Worm (Caenorhabditis elegans) whole organism, dauer: ENCODE data around the gene E02H4.7.

Experiments used
- unc-62 ChIP-seq: sonication (generic microtip); optimal IDR thresholded peaks from 2 replicates; lab custom pipeline; 2017; ENCODE audit warnings: missing biosample characterization, missing genetic modification reagents, missing genetic modification characterization

The E02H4.7 gene

ce11 chrX:14255973-14256372 lies at the start of gene E02H4.7:
Gene E02H4.7 (plus strand): TSS chrX:14256273.
- TF ChIP-seq unc-62 (GFP tag; lab: Kevin White, UChicago), result no peak

DNA sequence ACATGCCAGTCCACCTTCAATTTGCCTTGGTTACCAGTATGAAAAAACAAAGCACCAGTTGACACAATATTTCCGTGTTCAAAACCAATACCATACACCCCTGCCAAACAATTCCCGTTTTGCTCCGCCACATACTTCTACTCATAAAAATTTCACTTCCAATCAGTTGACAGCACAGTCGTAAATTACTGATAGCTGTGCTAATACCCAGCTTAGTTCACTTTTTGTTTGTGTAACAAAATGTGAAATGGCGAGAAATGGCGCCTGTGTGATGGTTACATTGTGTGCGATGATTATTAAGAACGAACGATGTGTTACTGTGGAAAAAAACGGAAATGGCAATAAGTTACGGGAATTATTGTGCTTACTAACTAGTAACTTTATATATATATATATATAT lies 49.8 kb upstream of the E02H4.7 start:
- TF ChIP-seq unc-62 (GFP tag; lab: Kevin White, UChicago), result no peak

DNA sequence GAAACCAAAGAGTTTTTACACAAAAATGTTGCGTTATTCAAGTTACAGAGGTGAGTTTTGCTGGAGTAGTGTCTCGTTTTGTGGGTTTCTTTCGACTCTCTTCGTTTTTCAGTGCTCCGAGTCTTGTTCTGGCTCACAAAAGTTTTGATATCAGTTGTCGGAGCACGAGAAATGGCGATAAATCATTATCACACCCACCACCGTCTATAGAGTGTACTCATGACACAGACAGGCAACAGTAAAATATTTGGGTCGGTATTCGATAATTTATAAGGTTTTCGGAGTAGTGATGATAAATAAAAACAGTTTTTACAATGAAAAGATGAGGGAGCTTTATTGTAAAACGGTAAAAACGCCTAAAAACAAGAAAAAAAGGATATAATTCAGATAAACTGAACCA lies 48.1 kb upstream of the E02H4.7 start, which contains the start of gene ceh-37:
Gene ceh-37 (minus strand): TSS at position 59 of the 400 bp plus-strand sequence.
- TF ChIP-seq unc-62 (GFP tag; lab: Kevin White, UChicago), result no peak

ce11 chrX:14213314-14213713 lies 42.8 kb upstream of the E02H4.7 start:
- TF ChIP-seq unc-62 (GFP tag; lab: Kevin White, UChicago), result no peak

DNA sequence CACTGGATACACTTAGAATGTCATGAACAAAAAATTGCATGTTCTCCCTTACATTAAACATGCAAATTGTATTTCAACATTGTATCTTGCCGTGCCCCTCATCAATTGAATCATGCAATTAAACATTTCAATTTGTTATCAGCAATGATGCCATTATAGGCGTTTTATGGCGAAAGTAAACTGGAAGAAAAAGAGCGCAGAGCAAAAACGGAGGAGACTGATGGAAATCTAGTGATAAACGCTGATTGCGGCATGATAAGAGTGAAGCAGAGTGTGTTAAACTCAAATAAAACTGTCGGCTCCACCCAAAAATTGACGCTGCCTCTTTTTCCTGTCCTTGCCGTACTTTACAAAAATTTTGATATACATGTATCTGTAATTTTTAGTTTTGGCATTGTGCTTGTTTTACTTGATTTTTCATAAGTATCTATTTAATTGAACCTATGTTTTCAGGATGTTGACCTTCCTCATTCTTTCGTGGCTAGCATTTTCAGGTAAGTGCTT lies 41.5 kb upstream of the E02H4.7 start, which contains the start of gene K06G5.1:
Gene K06G5.1 (plus strand): TSS at position 454 of the 504 bp plus-strand sequence.
- TF ChIP-seq unc-62 (GFP tag; lab: Kevin White, UChicago), result no peak

ce11 chrX:14223156-14223555 lies 32.9 kb upstream of the E02H4.7 start, which contains the start of gene K06G5.3:
Gene K06G5.3 (minus strand): TSS chrX:14223256.
- TF ChIP-seq unc-62 (GFP tag; lab: Kevin White, UChicago), result no peak

- no peak for TF ChIP-seq unc-62 (GFP tag; lab: Kevin White, UChicago)
These were observed 30.8 kb upstream of the E02H4.7 start, which contains the start of gene cyp-13B2 for ce11 chrX:14225273-14225672. Gene cyp-13B2 (plus strand): TSS chrX:14225573.

ce11 chrX:14228764-14229163 lies 27.3 kb upstream of the E02H4.7 start:
- no peak for TF ChIP-seq unc-62 (GFP tag; lab: Kevin White, UChicago)

ce11 chrX:14231987-14232386 lies 24.1 kb upstream of the E02H4.7 start:
- TF ChIP-seq unc-62 (GFP tag; lab: Kevin White, UChicago), result no peak

DNA sequence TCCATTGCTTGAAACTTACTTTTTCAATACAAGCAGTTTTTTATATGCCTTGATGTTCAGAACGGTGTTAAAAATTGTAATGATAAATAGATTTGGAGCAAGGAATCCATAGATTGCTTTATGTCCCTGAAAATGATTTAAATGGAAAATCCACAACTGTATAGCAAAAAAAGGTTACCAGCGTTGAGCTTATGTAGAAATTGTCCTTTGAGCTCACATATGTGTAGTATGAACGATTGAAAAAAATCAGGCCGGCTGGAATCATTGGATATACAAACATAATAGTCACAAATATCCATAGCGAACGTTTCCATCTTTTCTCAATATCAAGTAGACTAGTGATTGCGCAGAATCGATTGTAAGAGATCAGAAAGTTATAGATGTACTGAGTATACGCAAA lies 21.7 kb upstream of the E02H4.7 start, which contains the start of gene srg-36:
Gene srg-36 (minus strand): TSS at position 101 of the 400 bp plus-strand sequence.
- no peak for TF ChIP-seq unc-62 (GFP tag; lab: Kevin White, UChicago)

- no peak for TF ChIP-seq unc-62 (GFP tag; lab: Kevin White, UChicago)
These were observed 21.1 kb upstream of the E02H4.7 start, which contains the start of gene srg-37 for ce11 chrX:14234932-14235331. Gene srg-37 (minus strand): TSS chrX:14235032.

- TF ChIP-seq unc-62 (GFP tag; lab: Kevin White, UChicago), result no peak
These were observed 19.8 kb upstream of the E02H4.7 start for ce11 chrX:14236121-14236824.

- TF ChIP-seq unc-62 (GFP tag; lab: Kevin White, UChicago), result no peak
These were observed 17.7 kb upstream of the E02H4.7 start, which contains the start of gene K04C1.2 for ce11 chrX:14238291-14238758. Gene K04C1.2 (plus strand): TSS chrX:14238708.

ce11 chrX:14240205-14240604 lies 15.9 kb upstream of the E02H4.7 start:
- TF ChIP-seq unc-62 (GFP tag; lab: Kevin White, UChicago), result no peak

ce11 chrX:14241531-14241930 lies 14.5 kb upstream of the E02H4.7 start:
- no peak for TF ChIP-seq unc-62 (GFP tag; lab: Kevin White, UChicago)

ce11 chrX:14243345-14243961 lies 12.6 kb upstream of the E02H4.7 start, which contains the start of gene K04C1.3:
Gene K04C1.3 (minus strand): TSS chrX:14243395.
- no peak for TF ChIP-seq unc-62 (GFP tag; lab: Kevin White, UChicago)
